Worm (Caenorhabditis elegans) whole organism, early embryonic: ENCODE results near the gene F46B3.8.

Experiments used
- F13C5.2 ChIP-seq: sonication (generic microtip); optimal IDR thresholded peaks from 2 replicates; lab custom pipeline; 2017; ENCODE audit warnings: mild to moderate bottlenecking, missing genetic modification characterization, inconsistent platforms, missing compliant biosample characterization
- ama-1 ChIP-seq: fragments of 150-350 bp; optimal IDR thresholded peaks from 2 replicates; lab custom pipeline; 2014
- ets-7 ChIP-seq: sonication (generic microtip); optimal IDR thresholded peaks from 2 replicates; lab custom pipeline; 2016; ENCODE audit warnings: missing genotype, missing genetic modification characterization, missing compliant biosample characterization
- tbx-11 ChIP-seq: fragments of 200-800 bp; sonication (Bioruptor generic); IDR thresholded peaks from 2 replicates; pipeline ENCODE4 v1.3.6; 2022; ENCODE audit warnings: missing genetic modification characterization, missing compliant biosample characterization

DNA sequence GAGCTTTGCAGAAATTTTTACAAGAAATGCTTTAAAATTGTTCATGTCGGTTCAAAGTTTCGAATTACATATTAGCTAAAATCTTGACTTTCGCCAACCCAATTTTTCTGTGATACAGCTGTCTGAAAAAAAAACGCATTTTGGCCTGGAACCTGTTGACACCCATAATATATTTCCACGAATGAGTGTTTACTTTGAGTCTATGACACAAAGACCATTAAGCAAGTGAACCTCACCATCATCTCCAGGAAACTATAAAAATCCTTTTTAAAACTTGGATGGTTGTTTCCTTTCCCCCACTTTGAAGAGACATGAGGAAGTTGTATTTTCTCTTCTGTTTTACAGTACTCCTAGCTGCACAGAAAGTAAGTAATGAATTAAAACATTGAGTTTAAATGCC is 48.6 kb downstream of the F46B3.8 start, which contains the start of gene clec-263:
- no peak for TF ChIP-seq tbx-11 (GFP tag; lab: Robert Waterston, UW)
- no peak for TF ChIP-seq ets-7
- TF ChIP-seq ama-1 (lab: Kevin White, UChicago) = no peak
- no peak for TF ChIP-seq F13C5.2 (tag; lab: Kevin White, UChicago)
